Fruit fly (Drosophila melanogaster) S2 (cell line): Measurements from ENCODE around the gene emc.

Experiments
- CG8478 ChIP-seq: fragments of >200 bp; optimal IDR thresholded peaks from 2 replicates; lab custom pipeline; 2018
- CTCF ChIP-seq, 2 experiments: fragments of >200 bp; optimal IDR thresholded peaks; 2 replicates each; lab custom pipeline; 2018

Gene emc

dm6 chr3L:796926-797802 lies 48.0 kb downstream of the emc start:
- no peak for TF ChIP-seq CTCF (optimal IDR thresholded peaks at IDR 0.05; lab: Kevin White, UChicago)
- TF ChIP-seq CG8478 (lab: Kevin White, UChicago), result no peak

dm6 chr3L:799837-800513 lies 50.8 kb downstream of the emc start:
- TF ChIP-seq CTCF (optimal IDR thresholded peaks at IDR 0.05; lab: Kevin White, UChicago) (no peak), CG8478 (lab: Kevin White, UChicago) (no peak)

dm6 chr3L:801860-802462 lies 52.8 kb downstream of the emc start:
- TF ChIP-seq CG8478 (lab: Kevin White, UChicago) (no peak), CTCF (optimal IDR thresholded peaks at IDR 0.05; lab: Kevin White, UChicago) (no peak)

dm6 chr3L:802700-803273 lies 53.6 kb downstream of the emc start:
- TF ChIP-seq CG8478 (lab: Kevin White, UChicago) (no peak), CTCF (optimal IDR thresholded peaks at IDR 0.05; lab: Kevin White, UChicago) (no peak)
